Worm (Caenorhabditis elegans): ENCODE measurements around the gene fbxa-63.

Gene fbxa-63

ce11 chrIII:1279197-1279596 lies 35.9 kb downstream of the fbxa-63 start (continued):
- no peak for TF ChIP-seq nfya-2 (GFP tag; IDR thresholded peaks at IDR 0.05)
- no peak for TF ChIP-seq ztf-3 (GFP tag; optimal IDR thresholded peaks at IDR 0.05)
- no peak for TF ChIP-seq dpl-1 (GFP tag; optimal IDR thresholded peaks at IDR 0.05)
- no peak for TF ChIP-seq ceh-27 (GFP tag; optimal IDR thresholded peaks at IDR 0.05)
- TF ChIP-seq ztf-25 (GFP tag; IDR thresholded peaks at IDR 0.05), result no peak
- no peak for TF ChIP-seq nhr-179 (tag; optimal IDR thresholded peaks at IDR 0.05)
- no peak for TF ChIP-seq zfh-2 (GFP tag; conservative IDR thresholded peaks at IDR 0.05)
- TF ChIP-seq attf-5 (GFP tag; optimal IDR thresholded peaks at IDR 0.05), result peak; percentile 86
- no peak for TF ChIP-seq aptf-2 (GFP tag; conservative IDR thresholded peaks at IDR 0.05)
- TF ChIP-seq lin-35 (GFP tag; optimal IDR thresholded peaks at IDR 0.05), result no peak
- no peak for TF ChIP-seq B0019.2 (GFP tag; conservative IDR thresholded peaks at IDR 0.05)
- no peak for TF ChIP-seq nhr-120 (GFP tag; IDR thresholded peaks at IDR 0.05)
- TF ChIP-seq chd-7 (tag; optimal IDR thresholded peaks at IDR 0.05), result no peak
- TF ChIP-seq D2030.7 (GFP tag; IDR thresholded peaks at IDR 0.05), result no peak
- no peak for TF ChIP-seq hsf-1 (GFP tag; IDR thresholded peaks at IDR 0.05)
- TF ChIP-seq let-607 (tag; optimal IDR thresholded peaks at IDR 0.05), result peak in 1 of 2 experiments; percentile 29
- peak; percentile 35 for TF ChIP-seq tbp1 (GFP tag; optimal IDR thresholded peaks at IDR 0.05)
- no peak for TF ChIP-seq F49E8.2 (tag; optimal IDR thresholded peaks at IDR 0.05; ENCODE audit: insufficient read depth)
- peak; percentile 64 for TF ChIP-seq atf-7 (tag; optimal IDR thresholded peaks at IDR 0.05)
- TF ChIP-seq repo-1 (tag; optimal IDR thresholded peaks at IDR 0.05), result no peak
- TF ChIP-seq ztf-26 (tag; optimal IDR thresholded peaks at IDR 0.05), result no peak
- no peak for TF ChIP-seq nhr-27 (tag; optimal IDR thresholded peaks at IDR 0.05)
- TF ChIP-seq ztf-6 (GFP tag; IDR thresholded peaks at IDR 0.05), result no peak
- TF ChIP-seq Y67H2A.10 (GFP tag; conservative IDR thresholded peaks at IDR 0.05), result no peak
- TF ChIP-seq mes-4 (tag; optimal IDR thresholded peaks at IDR 0.05), result no peak
- TF ChIP-seq lsy-27 (tag; optimal IDR thresholded peaks at IDR 0.05; ENCODE audit: borderline replicate concordance, insufficient read depth), result no peak
- TF ChIP-seq F55B11.4 (tag; optimal IDR thresholded peaks at IDR 0.05; ENCODE audit: borderline replicate concordance, insufficient read depth), result no peak
- no peak for TF ChIP-seq rcor-1 (GFP tag; IDR thresholded peaks at IDR 0.05)
- TF ChIP-seq aptf-3 (GFP tag; IDR thresholded peaks at IDR 0.05), result no peak
- TF ChIP-seq Y79H2A.3 (GFP tag; conservative IDR thresholded peaks at IDR 0.05), result no peak
- TF ChIP-seq F22D6.2 (tag; optimal IDR thresholded peaks at IDR 0.05), result no peak
- TF ChIP-seq ceh-58 (GFP tag; IDR thresholded peaks at IDR 0.05), result no peak
- TF ChIP-seq ceh-91 (GFP tag; IDR thresholded peaks at IDR 0.05), result no peak
- TF ChIP-seq F23B12.7 (tag; optimal IDR thresholded peaks at IDR 0.05; ENCODE audit: insufficient read depth), result peak; percentile 17
- no peak for TF ChIP-seq let-526 (GFP tag; IDR thresholded peaks at IDR 0.05)
- TF ChIP-seq cebp-1 (GFP tag; IDR thresholded peaks at IDR 0.05), result peak; percentile 97
- TF ChIP-seq cebp-1 (tag; optimal IDR thresholded peaks at IDR 0.05), result peak; percentile 98
- TF ChIP-seq ets-4 (GFP tag; optimal IDR thresholded peaks at IDR 0.05), result peak; percentile 86
- TF ChIP-seq him-1 (tag; optimal IDR thresholded peaks at IDR 0.05), result no peak
- no peak for TF ChIP-seq die-1 (tag; optimal IDR thresholded peaks at IDR 0.05)
- TF ChIP-seq lin-26 (GFP tag; IDR thresholded peaks at IDR 0.05), result no peak
- no peak for TF ChIP-seq egrh-3 (GFP tag; IDR thresholded peaks at IDR 0.05)
- TF ChIP-seq athp-1 (tag; optimal IDR thresholded peaks at IDR 0.05), result no peak
- peak; percentile 97 for TF ChIP-seq nhr-80 (tag; optimal IDR thresholded peaks at IDR 0.05)
- no peak for TF ChIP-seq B0261.1 (tag; optimal IDR thresholded peaks at IDR 0.05)
- no peak for TF ChIP-seq sea-2 (GFP tag; IDR thresholded peaks at IDR 0.05)
- TF ChIP-seq madf-3 (GFP tag; IDR thresholded peaks at IDR 0.05), result no peak
- TF ChIP-seq ccch-3 (GFP tag; optimal IDR thresholded peaks at IDR 0.05), result no peak
- TF ChIP-seq mcd-1 (GFP tag; IDR thresholded peaks at IDR 0.05), result no peak
- no peak for TF ChIP-seq C17E4.6 (GFP tag; IDR thresholded peaks at IDR 0.05)

Measured in whole organism, young adult.